Fruit fly (Drosophila melanogaster) whole organism, pupa: ENCODE measurements around the gene fd102C.

Experiments
- CG14655 ChIP-seq: fragments of 200-800 bp; sonication (Bioruptor generic); optimal IDR thresholded peaks from 3 replicates; lab custom pipeline; 2017; ENCODE audit warnings: mild to moderate bottlenecking, missing biosample characterization, missing genetic modification reagents, missing genetic modification characterization
- Ets98B ChIP-seq: fragments of 200-800 bp; sonication (Bioruptor generic); IDR thresholded peaks from 2 replicates; pipeline ENCODE4 v1.3.6; 2022; ENCODE audit warnings: missing biosample characterization, missing genetic modification characterization

dm6 chr4:852339-852738 lies 8.0 kb upstream of the fd102C start:
- no peak for TF ChIP-seq CG14655 (GFP tag; lab: Kevin White, UChicago)
- no peak for TF ChIP-seq Ets98B (GFP tag; lab: Robert Waterston, UW)
